Fruit fly (Drosophila melanogaster) whole organism, embryonic: ENCODE results near the gene CG14818.

ENCODE experiments used
- Antp ChIP-seq: fragments of 200-800 bp; sonication (Bioruptor generic); optimal IDR thresholded peaks from 3 replicates; lab custom pipeline; 2016; ENCODE audit warnings: missing biosample characterization, missing genetic modification characterization
- Atf6 ChIP-seq: fragments of 200-800 bp; sonication (Bioruptor generic); IDR thresholded peaks from 2 replicates; pipeline ENCODE4 v1.3.6; 2022; ENCODE audit warnings: missing biosample characterization, missing genetic modification characterization
- Awh ChIP-seq: fragments of 200-800 bp; sonication (Bioruptor generic); IDR thresholded peaks from 2 replicates; pipeline ENCODE4, ENCODE4 v1.3.6; 2022; ENCODE audit warnings: missing biosample characterization, missing genetic modification characterization
- Bgb ChIP-seq: fragments of 200-800 bp; sonication (Bioruptor generic); IDR thresholded peaks from 2 replicates; pipeline ENCODE4 v1.3.6; 2022; ENCODE audit warnings: missing biosample characterization, missing genetic modification characterization; ENCODE audit not compliant: partially characterized antibody
- Blimp-1 ChIP-seq: fragments of 200-800 bp; sonication (Bioruptor generic); optimal IDR thresholded peaks from 3 replicates; lab custom pipeline; 2018; ENCODE audit warnings: missing biosample characterization, missing genetic modification characterization, mild to moderate bottlenecking, moderate library complexity, missing genetic modification reagents
- CG10267 ChIP-seq: fragments of 200-800 bp; sonication (Bioruptor generic); optimal IDR thresholded peaks from 2 replicates; lab custom pipeline; 2018; ENCODE audit warnings: missing biosample characterization, mild to moderate bottlenecking, missing genetic modification characterization, moderate library complexity
- CG10274 ChIP-seq: fragments of 200-800 bp; sonication (Bioruptor generic); optimal IDR thresholded peaks from 3 replicates; lab custom pipeline; 2017; ENCODE audit warnings: missing biosample characterization, mild to moderate bottlenecking, missing genetic modification characterization
- CG11085 ChIP-seq: fragments of 200-800 bp; sonication (Bioruptor generic); IDR thresholded peaks from 2 replicates; pipeline ENCODE4 v1.3.6; 2022; ENCODE audit warnings: missing biosample characterization, missing genetic modification characterization
- CG13287 ChIP-seq: fragments of 200-800 bp; sonication (Bioruptor generic); IDR thresholded peaks from 2 replicates; pipeline ENCODE4 v1.3.6; 2022; ENCODE audit warnings: missing biosample characterization, missing genetic modification characterization; ENCODE audit not compliant: partially characterized antibody
- CG17912 ChIP-seq: fragments of 200-800 bp; sonication (Bioruptor generic); optimal IDR thresholded peaks from 2 replicates; lab custom pipeline; 2018; ENCODE audit warnings: missing biosample characterization, mild to moderate bottlenecking, missing genetic modification characterization
- CG3065 ChIP-seq: fragments of 200-800 bp; sonication (Bioruptor generic); optimal IDR thresholded peaks from 2 replicates; lab custom pipeline; 2016; ENCODE audit warnings: missing biosample characterization, missing genetic modification characterization
- CG4424 ChIP-seq: fragments of 200-800 bp; sonication (Bioruptor generic); optimal IDR thresholded peaks from 3 replicates; lab custom pipeline; 2016; ENCODE audit warnings: missing biosample characterization, missing genetic modification characterization
- CG5245 ChIP-seq: fragments of 200-800 bp; sonication (Bioruptor generic); optimal IDR thresholded peaks from 3 replicates; lab custom pipeline; 2016; ENCODE audit warnings: missing biosample characterization, missing genetic modification characterization
- CG6791 ChIP-seq: fragments of 200-800 bp; sonication (Bioruptor generic); IDR thresholded peaks from 3 replicates; pipeline ENCODE4 v1.3.6; 2022; ENCODE audit warnings: missing biosample characterization, missing genetic modification characterization; ENCODE audit not compliant: partially characterized antibody
- CG7963 ChIP-seq: fragments of 200-800 bp; sonication (Bioruptor generic); IDR thresholded peaks from 3 replicates; pipeline ENCODE4 v1.3.6; 2022; ENCODE audit warnings: missing biosample characterization, missing genetic modification characterization; ENCODE audit not compliant: partially characterized antibody
- CG8281 ChIP-seq: fragments of 200-800 bp; sonication (Bioruptor generic); optimal IDR thresholded peaks from 2 replicates; lab custom pipeline; 2018; ENCODE audit warnings: missing biosample characterization, mild to moderate bottlenecking, missing genetic modification characterization, moderate library complexity
- CG9215 ChIP-seq: fragments of 200-800 bp; sonication (Bioruptor generic); IDR thresholded peaks from 2 replicates; pipeline ENCODE4 v1.3.6; 2022; ENCODE audit warnings: missing biosample characterization, missing genetic modification characterization
- CG9727 ChIP-seq: fragments of 200-800 bp; sonication (Bioruptor generic); optimal IDR thresholded peaks from 3 replicates; lab custom pipeline; 2017; ENCODE audit warnings: missing biosample characterization, mild to moderate bottlenecking, missing genetic modification characterization
- CkIIα-i1 ChIP-seq: fragments of 200-800 bp; sonication (Bioruptor generic); IDR thresholded peaks from 2 replicates; pipeline ENCODE4 v1.3.6; 2022; ENCODE audit warnings: missing biosample characterization, missing genetic modification characterization
- CoRest ChIP-seq: fragments of 200-800 bp; sonication (Bioruptor generic); optimal IDR thresholded peaks from 3 replicates; lab custom pipeline; 2018; ENCODE audit warnings: missing biosample characterization, mild to moderate bottlenecking, missing genetic modification characterization, moderate library complexity
- Dbx ChIP-seq: fragments of 200-800 bp; sonication (Bioruptor generic); IDR thresholded peaks from 3 replicates; pipeline ENCODE4 v1.3.6; 2022; ENCODE audit warnings: missing biosample characterization, missing genetic modification characterization
- Dp ChIP-seq: fragments of 200-800 bp; sonication (Bioruptor generic); optimal IDR thresholded peaks from 2 replicates; lab custom pipeline; 2018; ENCODE audit warnings: missing biosample characterization, mild to moderate bottlenecking, missing genetic modification characterization, moderate library complexity
- HLH4C ChIP-seq: fragments of 200-800 bp; sonication (Bioruptor generic); IDR thresholded peaks from 3 replicates; pipeline ENCODE4 v1.3.6; 2022; ENCODE audit warnings: missing biosample characterization, missing genetic modification characterization; ENCODE audit not compliant: partially characterized antibody
- Med ChIP-seq: fragments of 200-800 bp; sonication (Bioruptor generic); peaks from one replicate; lab custom pipeline; 2016; ENCODE audit warnings: missing biosample characterization, missing genetic modification characterization, mild to moderate bottlenecking, inconsistent platforms, moderate library complexity
- Myb ChIP-seq: fragments of 200-800 bp; sonication (Bioruptor generic); optimal IDR thresholded peaks from 2 replicates; lab custom pipeline; 2016; ENCODE audit warnings: missing biosample characterization, missing genetic modification characterization
- NFAT ChIP-seq: fragments of 200-800 bp; sonication (Bioruptor generic); IDR thresholded peaks from 2 replicates; pipeline ENCODE4 v1.3.6; 2022; ENCODE audit warnings: missing biosample characterization, missing genetic modification characterization
- Nf-YB ChIP-seq: fragments of 200-800 bp; sonication (Bioruptor generic); optimal IDR thresholded peaks from 3 replicates; lab custom pipeline; 2019; ENCODE audit warnings: missing biosample characterization, mild to moderate bottlenecking, missing genetic modification characterization, moderate library complexity
- Nf-YC ChIP-seq: fragments of 200-800 bp; optimal IDR thresholded peaks from 3 replicates; lab custom pipeline; 2019; ENCODE audit warnings: missing biosample characterization, mild to moderate bottlenecking, missing genetic modification characterization, moderate library complexity
- Oaz ChIP-seq: fragments of 200-800 bp; sonication (Bioruptor generic); IDR thresholded peaks from 2 replicates; pipeline ENCODE4 v1.3.6; 2022; ENCODE audit warnings: missing biosample characterization, missing genetic modification characterization
- Opbp ChIP-seq: fragments of 200-800 bp; sonication (Bioruptor generic); IDR thresholded peaks from 3 replicates; pipeline ENCODE4 v1.3.6; 2022; ENCODE audit warnings: missing biosample characterization, missing genetic modification characterization; ENCODE audit not compliant: partially characterized antibody
- Rfx ChIP-seq: fragments of 200-800 bp; sonication (Bioruptor generic); IDR thresholded peaks from 2 replicates; pipeline ENCODE4 v1.3.6; 2022; ENCODE audit warnings: missing biosample characterization, missing genetic modification characterization
- Sry-β ChIP-seq: fragments of 200-800 bp; sonication (Bioruptor generic); optimal IDR thresholded peaks from 2 replicates; lab custom pipeline; 2018; ENCODE audit warnings: missing biosample characterization, mild to moderate bottlenecking, missing genetic modification characterization, moderate library complexity
- cato ChIP-seq: fragments of 200-800 bp; sonication (Bioruptor generic); optimal IDR thresholded peaks from 2 replicates; lab custom pipeline; 2016; ENCODE audit warnings: missing biosample characterization, missing genetic modification characterization, borderline replicate concordance
- chif ChIP-seq, 2 experiments: fragments of 200-800 bp; sonication (Bioruptor generic); optimal IDR thresholded peaks; 3 replicates each; lab custom pipeline; 2016; ENCODE audit warnings: missing biosample characterization in 2 of 2, missing genetic modification characterization in 2 of 2
- danr ChIP-seq: fragments of 200-800 bp; sonication (Bioruptor generic); IDR thresholded peaks from 2 replicates; pipeline ENCODE4 v1.3.6; 2022; ENCODE audit warnings: missing biosample characterization, missing genetic modification characterization
- dysf ChIP-seq: fragments of 200-800 bp; sonication (Bioruptor generic); IDR thresholded peaks from 3 replicates; pipeline ENCODE4 v1.3.6; 2022; ENCODE audit warnings: missing biosample characterization, missing genetic modification characterization
- gce ChIP-seq: fragments of 200-800 bp; sonication (Bioruptor generic); IDR thresholded peaks from 3 replicates; pipeline ENCODE4 v1.3.6; 2022; ENCODE audit warnings: missing biosample characterization, missing genetic modification characterization
- gro ChIP-seq: fragments of 200-800 bp; sonication (Bioruptor generic); optimal IDR thresholded peaks from 2 replicates; lab custom pipeline; 2016; ENCODE audit warnings: missing biosample characterization, missing genetic modification characterization
- knrl ChIP-seq: fragments of 200-800 bp; sonication (Bioruptor generic); IDR thresholded peaks from 3 replicates; pipeline ENCODE4 v1.3.6; 2022; ENCODE audit warnings: missing biosample characterization, missing genetic modification characterization; ENCODE audit not compliant: partially characterized antibody
- maf-S ChIP-seq: fragments of 200-800 bp; sonication (Bioruptor generic); optimal IDR thresholded peaks from 2 replicates; lab custom pipeline; 2016; ENCODE audit warnings: missing biosample characterization, missing genetic modification characterization
- pb ChIP-seq: fragments of 200-800 bp; sonication (Bioruptor generic); optimal IDR thresholded peaks from 3 replicates; lab custom pipeline; 2016; ENCODE audit warnings: missing biosample characterization, missing genetic modification characterization
- prd ChIP-seq, 3 experiments: fragments of >200 bp in 2 of 3; fragments of 200-800 bp in 1 of 3; sonication (Bioruptor generic) in 1 of 3; optimal IDR thresholded peaks in 2 of 3; IDR thresholded peaks in 1 of 3; 2 replicates in 2 of 3; 3 replicates in 1 of 3; pipeline versions ENCODE4 v1.3.6 to Lab custom; 2017 to 2022; ENCODE audit warnings: missing biosample characterization in 1 of 3, missing genetic modification characterization in 1 of 3
- pzg ChIP-seq: fragments of 200-800 bp; sonication (Bioruptor generic); optimal IDR thresholded peaks from 3 replicates; lab custom pipeline; 2018; ENCODE audit warnings: missing biosample characterization, mild to moderate bottlenecking, missing genetic modification characterization, moderate library complexity
- row ChIP-seq: fragments of 200-800 bp; sonication (Bioruptor generic); IDR thresholded peaks from 3 replicates; pipeline ENCODE4 v1.3.6; 2022; ENCODE audit warnings: missing biosample characterization, missing genetic modification characterization
- scrt ChIP-seq: fragments of 200-800 bp; sonication (Bioruptor generic); optimal IDR thresholded peaks from 2 replicates; lab custom pipeline; 2018; ENCODE audit warnings: missing biosample characterization, mild to moderate bottlenecking, missing genetic modification characterization, moderate library complexity
- sens ChIP-seq: fragments of 200-800 bp; sonication (Bioruptor generic); peaks from one replicate; lab custom pipeline; 2016; ENCODE audit warnings: missing biosample characterization, missing genetic modification characterization
- sob ChIP-seq: fragments of 200-800 bp; sonication (Bioruptor generic); IDR thresholded peaks from 2 replicates; pipeline ENCODE4 v1.3.6; 2022; ENCODE audit warnings: missing biosample characterization, missing genetic modification characterization
- vfl ChIP-seq: fragments of 200-800 bp; sonication (Bioruptor generic); optimal IDR thresholded peaks from 2 replicates; lab custom pipeline; 2016; ENCODE audit warnings: missing biosample characterization, missing genetic modification characterization
- zen2 ChIP-seq: fragments of 200-800 bp; sonication (Bioruptor generic); IDR thresholded peaks from 3 replicates; pipeline ENCODE4 v1.3.6; 2022; ENCODE audit warnings: missing biosample characterization, missing genetic modification characterization; ENCODE audit not compliant: partially characterized antibody

The CG14818 gene

dm6 chrX:1868586-1869111 lies 10.9 kb downstream of the CG14818 start, which contains the start of the genes CG14803 and Pex5 (continued):
- no peak for TF ChIP-seq gce (GFP tag; lab: Robert Waterston, UW)
- TF ChIP-seq Sry-β (GFP tag; lab: Kevin White, UChicago): peak; percentile 8
- TF ChIP-seq scrt: no peak
- no peak for TF ChIP-seq NFAT (GFP tag; lab: Robert Waterston, UW)
- no peak for TF ChIP-seq Antp (GFP tag; lab: Kevin White, UChicago)
- peak; percentile 65 for TF ChIP-seq Bgb (GFP tag; lab: Robert Waterston, UW)
- TF ChIP-seq maf-S (GFP tag; lab: Kevin White, UChicago): no peak
- TF ChIP-seq CG17912 (GFP tag; lab: Kevin White, UChicago): no peak
- no peak for TF ChIP-seq danr
- TF ChIP-seq Opbp (GFP tag; lab: Robert Waterston, UW): peak; percentile 67; the same call in 2 of the 3 replicates
- TF ChIP-seq cato (GFP tag; lab: Kevin White, UChicago): no peak
- no peak for TF ChIP-seq CG8281 (tag; lab: Kevin White, UChicago)
- no peak for TF ChIP-seq CG5245 (GFP tag; lab: Kevin White, UChicago)
- TF ChIP-seq row (GFP tag; lab: Robert Waterston, UW): no peak; the same call in 2 of the 3 replicates
- TF ChIP-seq CG10267: peak; percentile 90
- TF ChIP-seq pzg (GFP tag; lab: Kevin White, UChicago): peak; percentile 54
- TF ChIP-seq Nf-YC: peak; percentile 52
- no peak for TF ChIP-seq Dbx (GFP tag; lab: Robert Waterston, UW)
- TF ChIP-seq Dp (GFP tag; lab: Kevin White, UChicago): peak; percentile 76
- TF ChIP-seq prd (optimal IDR thresholded peaks at IDR 0.05; lab: Kevin White, UChicago): no peak
- no peak for TF ChIP-seq prd (GFP tag; IDR thresholded peaks at IDR 0.05; lab: Robert Waterston, UW)
- TF ChIP-seq CG4424: no peak
- peak; percentile 56; the same call in 2 of the 3 replicates for TF ChIP-seq zen2
- TF ChIP-seq sens (GFP tag; lab: Kevin White, UChicago): peak; percentile 75
- TF ChIP-seq Atf6 (GFP tag; lab: Robert Waterston, UW): no peak
- no peak for TF ChIP-seq chif (GFP tag; optimal IDR thresholded peaks at IDR 0.05; lab: Kevin White, UChicago)
- TF ChIP-seq vfl (GFP tag; lab: Kevin White, UChicago): no peak
- no peak for TF ChIP-seq CG11085 (GFP tag; lab: Robert Waterston, UW)
- TF ChIP-seq dysf (GFP tag; lab: Robert Waterston, UW): no peak
- TF ChIP-seq CG9215: no peak
- TF ChIP-seq Med: peak; percentile 81
- peak; percentile 45; the same call in 2 of the 3 replicates for TF ChIP-seq knrl
- TF ChIP-seq Myb (GFP tag; lab: Kevin White, UChicago): peak; percentile 31
- TF ChIP-seq CG13287 (GFP tag; lab: Robert Waterston, UW): peak; percentile 73
- TF ChIP-seq CG10274 (GFP tag; lab: Kevin White, UChicago): no peak
- TF ChIP-seq CG9727: no peak
- TF ChIP-seq Nf-YB (GFP tag; lab: Kevin White, UChicago): no peak
- TF ChIP-seq HLH4C (GFP tag; lab: Robert Waterston, UW): peak; percentile 63; the same call in 2 of the 3 replicates
- no peak for TF ChIP-seq sob
- no peak for TF ChIP-seq gro
- TF ChIP-seq Awh (GFP tag; lab: Robert Waterston, UW): no peak
- TF ChIP-seq CoRest (tag; lab: Kevin White, UChicago): peak; percentile 3
- no peak for TF ChIP-seq Blimp-1 (GFP tag; lab: Kevin White, UChicago)
- TF ChIP-seq pb (GFP tag; lab: Kevin White, UChicago): no peak
- no peak for TF ChIP-seq CkIIα-i1 (GFP tag; lab: Robert Waterston, UW)
- no peak for TF ChIP-seq Oaz (GFP tag; lab: Robert Waterston, UW)
- TF ChIP-seq CG7963 (GFP tag; lab: Robert Waterston, UW): peak; percentile 67; the same call in 1 of the 3 replicates
- TF ChIP-seq Rfx: peak; percentile 37; the same call in 1 of the 2 replicates
- no peak for TF ChIP-seq CG3065 (GFP tag; lab: Kevin White, UChicago)
- peak; percentile 63 for TF ChIP-seq CG6791 (GFP tag; lab: Robert Waterston, UW)
